Worm (Caenorhabditis elegans) whole organism, L3 larva: ENCODE results near the gene fbxa-167.

Source experiments
- R02D3.7 ChIP-seq: fragments of 150-350 bp; optimal IDR thresholded peaks from 2 replicates; lab custom pipeline; 2014; ENCODE audit warnings: missing biosample characterization, missing genetic modification characterization
- ZK546.5 ChIP-seq: sonication (generic microtip); optimal IDR thresholded peaks from 2 replicates; lab custom pipeline; 2017; ENCODE audit warnings: missing biosample characterization, missing genetic modification characterization
- aly-2 ChIP-seq: fragments of 150-350 bp; optimal IDR thresholded peaks from 2 replicates; lab custom pipeline; 2014; ENCODE audit warnings: missing biosample characterization, missing genetic modification characterization
- ama-1 ChIP-seq: fragments of 150-350 bp; optimal IDR thresholded peaks from 2 replicates; lab custom pipeline; 2018
- ceh-16 ChIP-seq: sonication (generic microtip); optimal IDR thresholded peaks from 2 replicates; lab custom pipeline; 2017; ENCODE audit warnings: missing biosample characterization, missing genetic modification characterization
- ceh-28 ChIP-seq: fragments of 150-350 bp; optimal IDR thresholded peaks from 2 replicates; lab custom pipeline; 2014; ENCODE audit warnings: missing biosample characterization, missing genetic modification reagents, missing genetic modification characterization
- ceh-82 ChIP-seq: fragments of 150-350 bp; optimal IDR thresholded peaks from 2 replicates; lab custom pipeline; 2014; ENCODE audit warnings: missing biosample characterization, missing genetic modification characterization
- ceh-9 ChIP-seq: sonication (generic microtip); optimal IDR thresholded peaks from 2 replicates; lab custom pipeline; 2018; ENCODE audit warnings: missing biosample characterization, missing genetic modification characterization
- daf-12 ChIP-seq: fragments of 150-350 bp; optimal IDR thresholded peaks from 2 replicates; lab custom pipeline; 2014; ENCODE audit warnings: missing biosample characterization, missing genetic modification reagents, missing genetic modification characterization
- egl-5 ChIP-seq: fragments of 150-350 bp; optimal IDR thresholded peaks from 2 replicates; lab custom pipeline; 2017; ENCODE audit warnings: missing biosample characterization, missing genetic modification reagents, missing genetic modification characterization, inconsistent platforms
- elt-2 ChIP-seq: sonication (generic microtip); optimal IDR thresholded peaks from 2 replicates; lab custom pipeline; 2016; ENCODE audit warnings: missing genetic modification reagents, mild to moderate bottlenecking, missing genetic modification characterization, missing compliant biosample characterization
- elt-3 ChIP-seq, 3 experiments: fragments of 150-350 bp in 1 of 3; sonication (generic microtip) in 2 of 3; optimal IDR thresholded peaks; 2 replicates in 2 of 3; 4 replicates in 1 of 3; lab custom pipeline; 2014 to 2017; ENCODE audit warnings: missing biosample characterization in 3 of 3, missing genetic modification characterization in 3 of 3
- fkh-10 ChIP-seq: sonication (generic microtip); optimal IDR thresholded peaks from 2 replicates; lab custom pipeline; 2017; ENCODE audit warnings: missing biosample characterization, missing genetic modification reagents, missing genetic modification characterization
- fkh-2 ChIP-seq: fragments of 150-350 bp; optimal IDR thresholded peaks from 2 replicates; lab custom pipeline; 2014; ENCODE audit warnings: missing biosample characterization, missing genetic modification reagents, missing genetic modification characterization
- fos-1 ChIP-seq: fragments of 150-350 bp; optimal IDR thresholded peaks from 2 replicates; lab custom pipeline; 2014; ENCODE audit warnings: missing biosample characterization, missing genetic modification characterization
- hmg-11 ChIP-seq: sonication (generic microtip); optimal IDR thresholded peaks from 2 replicates; lab custom pipeline; 2016; ENCODE audit warnings: missing genetic modification characterization, missing compliant biosample characterization
- lin-15B ChIP-seq: fragments of 150-350 bp; optimal IDR thresholded peaks from 2 replicates; lab custom pipeline; 2014; ENCODE audit warnings: missing biosample characterization, missing genetic modification characterization
- lin-39 ChIP-seq: fragments of 150-350 bp; optimal IDR thresholded peaks from 2 replicates; lab custom pipeline; 2018; ENCODE audit warnings: missing biosample characterization, missing genetic modification reagents, missing genetic modification characterization
- lsy-12 ChIP-seq: sonication (generic microtip); optimal IDR thresholded peaks from 2 replicates; lab custom pipeline; 2016; ENCODE audit warnings: mild to moderate bottlenecking, missing genetic modification characterization, missing compliant biosample characterization
- mdl-1 ChIP-seq: fragments of 150-350 bp; optimal IDR thresholded peaks from 2 replicates; lab custom pipeline; 2014; ENCODE audit warnings: missing biosample characterization, missing genetic modification characterization
- nfya-1 ChIP-seq: sonication (generic microtip); optimal IDR thresholded peaks from 2 replicates; lab custom pipeline; 2017; ENCODE audit warnings: missing genetic modification characterization, mild to moderate bottlenecking, missing compliant biosample characterization, antibody characterized with exemption, moderate library complexity; ENCODE audit not compliant: insufficient read depth
- nhr-11 ChIP-seq: fragments of 150-350 bp; optimal IDR thresholded peaks from 2 replicates; lab custom pipeline; 2014; ENCODE audit warnings: missing biosample characterization, missing genetic modification characterization
- nhr-12 ChIP-seq: fragments of 150-350 bp; optimal IDR thresholded peaks from 2 replicates; lab custom pipeline; 2014; ENCODE audit warnings: missing biosample characterization, missing genetic modification characterization
- nhr-23 ChIP-seq: fragments of 150-350 bp; optimal IDR thresholded peaks from 2 replicates; lab custom pipeline; 2014; ENCODE audit warnings: missing biosample characterization, missing genetic modification reagents, missing genetic modification characterization
- nhr-237 ChIP-seq: fragments of 150-350 bp; optimal IDR thresholded peaks from 2 replicates; lab custom pipeline; 2014; ENCODE audit warnings: missing biosample characterization, missing genetic modification characterization
- nhr-25 ChIP-seq: sonication (generic microtip); optimal IDR thresholded peaks from 2 replicates; lab custom pipeline; 2017; ENCODE audit warnings: missing biosample characterization, missing genetic modification characterization
- nhr-28 ChIP-seq: fragments of 150-350 bp; optimal IDR thresholded peaks from 2 replicates; lab custom pipeline; 2014; ENCODE audit warnings: missing biosample characterization, missing genetic modification characterization
- nhr-43 ChIP-seq: sonication (generic microtip); optimal IDR thresholded peaks from 2 replicates; lab custom pipeline; 2016; ENCODE audit warnings: mild to moderate bottlenecking, missing genetic modification characterization, missing compliant biosample characterization; ENCODE audit not compliant: poor library complexity, severe bottlenecking
- nhr-67 ChIP-seq: fragments of 150-350 bp; optimal IDR thresholded peaks from 2 replicates; lab custom pipeline; 2014; ENCODE audit warnings: missing biosample characterization, missing genetic modification characterization
- nhr-76 ChIP-seq: fragments of 150-350 bp; sonication (generic microtip); optimal IDR thresholded peaks from 5 replicates; lab custom pipeline; 2014; ENCODE audit warnings: missing biosample characterization, missing genetic modification characterization
- nhr-77 ChIP-seq: fragments of 150-350 bp; optimal IDR thresholded peaks from 2 replicates; lab custom pipeline; 2014; ENCODE audit warnings: missing biosample characterization, missing genetic modification characterization
- pha-4 ChIP-seq: fragments of 150-350 bp; optimal IDR thresholded peaks from 2 replicates; lab custom pipeline; 2014; ENCODE audit warnings: missing biosample characterization, missing genetic modification reagents, missing genetic modification characterization
- pqm-1 ChIP-seq: fragments of 150-350 bp; optimal IDR thresholded peaks from 2 replicates; lab custom pipeline; 2017; ENCODE audit warnings: missing biosample characterization, missing genetic modification characterization, inconsistent platforms
- skn-1 ChIP-seq: fragments of 150-350 bp; optimal IDR thresholded peaks from 2 replicates; lab custom pipeline; 2014; ENCODE audit warnings: missing biosample characterization, missing genetic modification characterization
- snpc-4 ChIP-seq: fragments of 150-350 bp; optimal IDR thresholded peaks from 2 replicates; lab custom pipeline; 2014; ENCODE audit warnings: missing biosample characterization, missing genetic modification characterization
- tbx-2 ChIP-seq: sonication (generic microtip); optimal IDR thresholded peaks from 2 replicates; lab custom pipeline; 2016; ENCODE audit warnings: mild to moderate bottlenecking, missing genetic modification characterization, missing compliant biosample characterization
- unc-39 ChIP-seq: sonication (generic microtip); optimal IDR thresholded peaks from 4 replicates; lab custom pipeline; 2017; ENCODE audit warnings: missing biosample characterization, missing genetic modification characterization
- unc-62 ChIP-seq: fragments of 150-350 bp; sonication (generic microtip); optimal IDR thresholded peaks from 4 replicates; lab custom pipeline; 2014; ENCODE audit warnings: missing biosample characterization, missing genetic modification reagents, missing genetic modification characterization
- zag-1 ChIP-seq: fragments of 150-350 bp; optimal IDR thresholded peaks from 2 replicates; lab custom pipeline; 2014; ENCODE audit warnings: missing biosample characterization, missing genetic modification characterization
- ztf-11 ChIP-seq: fragments of 150-350 bp; optimal IDR thresholded peaks from 2 replicates; lab custom pipeline; 2014; ENCODE audit warnings: missing biosample characterization, missing genetic modification characterization

fbxa-167 gene

ce11 chrII:13638576-13638975, 2.7 kb upstream of the fbxa-167 start (continued):
- TF ChIP-seq egl-5 (tag; lab: Kevin White, UChicago) (no peak), ceh-9 (tag; lab: Kevin White, UChicago) (no peak), ZK546.5 (tag; lab: Kevin White, UChicago) (no peak), ceh-28 (tag; lab: Kevin White, UChicago) (peak; percentile 79), lsy-12 (tag; lab: Kevin White, UChicago) (no peak), pqm-1 (peak; percentile 76), fkh-2 (tag; lab: Kevin White, UChicago) (no peak), lin-15B (no peak), fos-1 (tag; lab: Kevin White, UChicago) (no peak), nhr-237 (no peak), R02D3.7 (tag; lab: Kevin White, UChicago) (no peak), ztf-11 (tag; lab: Kevin White, UChicago) (no peak), skn-1 (tag; lab: Kevin White, UChicago) (peak; percentile 17), nhr-77 (tag; lab: Kevin White, UChicago) (no peak), nhr-23 (tag; lab: Kevin White, UChicago) (peak; percentile 89), nhr-28 (no peak), fkh-10 (GFP tag; lab: Kevin White, UChicago) (no peak), nhr-12 (tag; lab: Kevin White, UChicago) (no peak), unc-62 (GFP tag; lab: Kevin White, UChicago) (no peak), elt-2 (tag; lab: Kevin White, UChicago) (peak; percentile 75), daf-12 (tag; lab: Kevin White, UChicago) (no peak), snpc-4 (tag; lab: Kevin White, UChicago) (no peak), ama-1 (lab: Kevin White, UChicago) (no peak), ceh-16 (no peak)

DNA sequence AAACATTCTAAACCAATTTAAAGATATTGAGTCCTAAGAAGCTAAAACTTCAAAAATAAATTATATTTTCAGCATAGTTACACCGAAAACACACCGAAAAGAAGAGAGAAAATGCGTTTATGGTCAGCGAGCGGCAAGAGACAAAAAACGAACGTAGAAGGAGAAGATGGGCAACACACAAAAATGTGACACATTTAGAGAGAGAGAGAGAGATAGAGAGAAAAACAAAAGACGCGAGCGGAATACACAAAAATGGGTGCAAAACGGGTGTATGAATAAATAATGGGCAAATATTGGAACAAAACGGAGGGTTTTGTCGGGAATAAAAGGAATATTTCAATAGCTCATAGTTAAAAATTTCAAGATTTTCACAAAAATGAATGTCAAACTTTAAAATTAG, 1.1 kb upstream of the fbxa-167 start:
- TF ChIP-seq nhr-25 (tag; lab: Kevin White, UChicago) (no peak), pqm-1 (peak; percentile 1), unc-39 (tag; lab: Kevin White, UChicago) (no peak), lin-39 (tag; lab: Kevin White, UChicago) (no peak), aly-2 (no peak), nfya-1 (tag; lab: Kevin White, UChicago) (peak; percentile 52), nhr-237 (no peak), zag-1 (tag; lab: Kevin White, UChicago) (no peak), nhr-23 (tag; lab: Kevin White, UChicago) (peak; percentile 17), fos-1 (tag; lab: Kevin White, UChicago) (no peak), nhr-12 (tag; lab: Kevin White, UChicago) (no peak), elt-2 (tag; lab: Kevin White, UChicago) (peak; percentile 25), hmg-11 (tag; lab: Kevin White, UChicago) (peak; percentile 30), pha-4 (tag; lab: Kevin White, UChicago) (peak; percentile 41), snpc-4 (tag; lab: Kevin White, UChicago) (no peak), ZK546.5 (tag; lab: Kevin White, UChicago) (no peak), mdl-1 (tag; lab: Kevin White, UChicago) (no peak), elt-3 (tag; optimal IDR thresholded peaks at IDR 0.05; lab: Kevin White, UChicago) (no peak)
- TF ChIP-seq, all 47 proteins: peak for 6

DNA sequence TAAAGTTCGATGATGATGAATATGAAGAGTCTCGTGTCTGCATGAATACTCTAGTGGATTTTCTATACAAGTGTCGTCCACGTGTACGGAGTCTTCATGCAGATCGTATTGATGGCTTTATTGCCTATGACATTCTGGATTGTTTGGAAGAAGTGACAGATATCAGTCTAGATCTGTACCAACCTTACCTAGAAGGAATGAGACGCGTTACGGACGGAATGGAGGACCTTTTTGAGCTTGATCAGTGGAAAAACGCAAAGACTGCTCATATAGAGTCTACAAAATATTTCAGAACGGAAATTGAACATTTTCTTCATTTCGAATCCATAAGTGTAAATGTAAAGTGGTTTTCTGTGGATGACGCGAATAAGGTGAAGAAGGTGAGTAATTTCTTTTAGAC, 6.9 kb downstream of the fbxa-167 start, which contains the start of gene fbxa-169:
Gene fbxa-169, plus strand, starts transcription at position 301 of the 400 bp plus-strand sequence.
- TF ChIP-seq pqm-1: no peak
- TF ChIP-seq nhr-76: no peak
- no peak for TF ChIP-seq nhr-11 (tag; lab: Kevin White, UChicago)
- TF ChIP-seq egl-5 (tag; lab: Kevin White, UChicago): no peak
- TF ChIP-seq nhr-25 (tag; lab: Kevin White, UChicago): no peak
- no peak for TF ChIP-seq nhr-67 (tag; lab: Kevin White, UChicago)
- TF ChIP-seq elt-3 (tag; optimal IDR thresholded peaks at IDR 0.05; lab: Kevin White, UChicago): no peak
- TF ChIP-seq ceh-82 (tag; lab: Kevin White, UChicago): no peak
- no peak for TF ChIP-seq lin-15B
- TF ChIP-seq nhr-43 (tag; lab: Kevin White, UChicago): no peak
- TF ChIP-seq ceh-9 (tag; lab: Kevin White, UChicago): no peak
- TF ChIP-seq daf-12 (tag; lab: Kevin White, UChicago): no peak
- no peak for TF ChIP-seq nhr-12 (tag; lab: Kevin White, UChicago)
- TF ChIP-seq tbx-2 (tag; lab: Kevin White, UChicago): no peak
- no peak for TF ChIP-seq skn-1 (tag; lab: Kevin White, UChicago)
- no peak for TF ChIP-seq snpc-4 (tag; lab: Kevin White, UChicago)
- TF ChIP-seq mdl-1 (tag; lab: Kevin White, UChicago): no peak
